Fruit fly (Drosophila melanogaster) Kc167 (cell line): ENCODE results near the gene CG42784.
A peak's percentile ranks its signal among the peaks of the same experiment; 100 is the strongest.
"Not testable (repeated sequence)": the region's sequence is repeated elsewhere in the genome, so short reads cannot be mapped to it uniquely, and the experiment has no call there.

ENCODE experiments used
- Myc ChIP-seq: fragments of >200 bp; optimal IDR thresholded peaks from 2 replicates; lab custom pipeline; 2017; ENCODE audit warnings: missing external identifiers
- Sin3A ChIP-seq: fragments of >200 bp; optimal IDR thresholded peaks from 2 replicates; lab custom pipeline; 2018; ENCODE audit warnings: missing external identifiers
- h ChIP-seq: fragments of >200 bp; optimal IDR thresholded peaks from 3 replicates; lab custom pipeline; 2018; ENCODE audit warnings: missing external identifiers
- insv ChIP-seq: fragments of >200 bp; optimal IDR thresholded peaks from 3 replicates; lab custom pipeline; 2018; ENCODE audit warnings: missing external identifiers
- psq ChIP-seq: fragments of >200 bp; optimal IDR thresholded peaks from 2 replicates; lab custom pipeline; 2017; ENCODE audit warnings: missing external identifiers
- ttk ChIP-seq: sonication (Bioruptor generic); optimal IDR thresholded peaks from 2 replicates; lab custom pipeline; 2017; ENCODE audit warnings: missing external identifiers

Gene CG42784

DNA sequence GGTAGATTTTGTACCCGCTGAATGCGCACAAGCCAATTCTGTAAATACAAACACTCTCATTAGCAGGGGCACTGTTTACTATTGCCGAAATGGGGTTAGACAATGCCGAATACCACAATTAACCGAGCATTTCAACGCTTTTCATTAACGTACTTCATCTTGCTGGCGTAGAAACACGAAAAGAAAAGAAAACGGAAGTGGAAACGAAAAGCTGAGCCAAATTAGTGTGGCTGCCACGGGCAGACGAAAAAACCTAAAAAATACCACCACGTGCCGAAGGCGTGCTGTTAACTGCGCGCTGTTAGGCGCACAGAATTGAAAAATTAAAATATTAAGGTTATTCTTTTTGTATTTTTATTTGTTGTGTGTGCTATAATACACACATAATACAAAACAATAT is 20.3 kb upstream of the CG42784 start, which contains the start of gene RpL24:
Gene RpL24, minus strand, starts transcription at position 229 of the 400 bp plus-strand sequence.
- TF ChIP-seq Sin3A: no peak
- TF ChIP-seq psq (lab: Kevin White, UChicago): no peak
- TF ChIP-seq ttk (lab: Kevin White, UChicago): no peak
- TF ChIP-seq h: no peak
- TF ChIP-seq Myc (lab: Kevin White, UChicago): no peak
- TF ChIP-seq insv (lab: Kevin White, UChicago): no peak

DNA sequence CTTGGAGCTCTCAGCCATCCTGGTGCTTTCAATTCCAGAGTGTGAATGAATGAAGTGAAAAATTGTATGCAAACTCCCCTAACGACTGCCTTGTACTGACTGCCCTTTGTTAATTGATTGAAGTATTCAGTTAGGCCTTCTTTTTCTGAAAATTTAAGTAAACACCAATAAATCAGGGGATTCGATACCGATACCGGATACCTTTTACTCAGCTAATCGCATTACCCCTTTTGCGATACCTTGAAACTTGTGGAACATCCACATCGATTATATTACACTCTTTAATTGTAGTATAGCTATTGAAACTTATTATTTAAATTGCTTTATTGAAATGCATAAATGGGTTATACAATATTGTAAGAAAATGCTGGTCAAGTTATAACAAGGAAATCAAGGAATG is 19.1 kb upstream of the CG42784 start, which contains the start of gene CG16957:
Gene CG16957, minus strand, starts transcription at position 101 of the 400 bp plus-strand sequence.
- TF ChIP-seq psq (lab: Kevin White, UChicago) (no peak), Sin3A (no peak), h (no peak)

DNA sequence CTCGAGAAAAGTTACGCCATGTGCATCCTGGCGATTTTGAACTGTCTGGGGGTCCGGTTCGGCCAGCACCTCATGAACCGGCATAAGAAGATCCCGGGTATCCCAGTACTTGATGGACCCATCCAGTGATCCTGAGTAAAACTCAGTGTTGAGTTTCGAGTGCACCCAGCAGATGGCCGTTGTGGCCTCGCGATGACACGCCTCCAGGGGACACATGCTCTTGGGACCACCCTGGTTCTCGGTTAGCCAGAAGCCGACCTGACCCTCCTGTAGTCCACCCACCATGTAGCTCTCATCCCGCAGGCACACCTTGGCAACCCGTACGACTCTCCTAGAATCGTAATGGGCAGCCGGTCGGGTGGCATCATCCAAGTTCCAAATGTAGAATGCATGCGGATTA is 17.8 kb upstream of the CG42784 start:
- TF ChIP-seq Myc (lab: Kevin White, UChicago) (no peak), ttk (lab: Kevin White, UChicago) (peak; percentile 91)

DNA sequence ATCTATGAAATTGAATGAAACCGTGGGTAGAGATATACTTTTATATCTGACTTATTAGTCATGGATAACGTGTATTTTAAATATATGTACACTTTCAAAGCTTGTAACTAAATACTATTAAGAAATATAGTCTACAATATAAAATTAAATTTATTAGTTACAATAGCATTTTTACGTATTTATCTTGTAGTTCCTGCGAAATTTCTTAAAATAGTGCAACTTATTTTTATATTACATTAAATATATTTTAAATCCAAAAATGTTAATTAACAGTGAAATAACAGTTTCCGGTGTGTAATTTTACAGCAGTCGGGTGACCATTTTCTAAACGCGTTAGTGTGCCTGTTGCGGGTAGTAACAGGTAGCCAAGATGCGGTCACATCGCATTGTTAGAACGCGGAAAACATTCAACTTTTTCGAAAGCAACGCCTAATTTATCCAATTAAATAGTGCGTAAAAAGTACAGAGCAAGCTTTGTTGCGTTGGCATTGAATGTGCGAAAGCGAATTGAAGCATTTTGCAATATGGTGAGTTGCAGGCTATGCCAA is 16.5 kb upstream of the CG42784 start, which contains the start of the genes CG10859 and CG7110:
Gene CG10859, minus strand, starts transcription at position 51 of the 548 bp plus-strand sequence.
Gene CG7110, plus strand, starts transcription at position 378 of the 548 bp plus-strand sequence.
- TF ChIP-seq psq (lab: Kevin White, UChicago) (no peak), insv (lab: Kevin White, UChicago) (no peak), Sin3A (no peak), ttk (lab: Kevin White, UChicago) (no peak), h (no peak), Myc (lab: Kevin White, UChicago) (no peak)

DNA sequence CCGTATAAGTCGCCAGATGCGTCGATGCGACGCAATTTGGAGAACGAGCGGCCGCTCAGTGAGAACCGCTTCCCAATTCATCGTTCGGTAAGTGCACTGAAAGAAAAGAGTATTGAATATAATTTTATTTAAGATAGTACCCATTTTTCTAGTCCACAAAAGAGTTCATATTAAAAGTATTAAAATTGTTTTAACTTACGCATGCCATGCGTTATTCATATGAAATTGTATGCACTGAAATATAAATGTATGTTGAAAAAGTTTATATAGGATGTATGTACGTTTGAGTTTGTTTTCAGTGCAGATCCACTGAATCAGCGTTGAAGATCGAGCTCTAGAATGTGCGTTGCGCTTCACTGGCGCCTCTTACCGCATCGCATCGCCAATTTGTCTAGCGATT is 15.7 kb upstream of the CG42784 start:
- no peak for TF ChIP-seq insv (lab: Kevin White, UChicago)
- no peak for TF ChIP-seq h

DNA sequence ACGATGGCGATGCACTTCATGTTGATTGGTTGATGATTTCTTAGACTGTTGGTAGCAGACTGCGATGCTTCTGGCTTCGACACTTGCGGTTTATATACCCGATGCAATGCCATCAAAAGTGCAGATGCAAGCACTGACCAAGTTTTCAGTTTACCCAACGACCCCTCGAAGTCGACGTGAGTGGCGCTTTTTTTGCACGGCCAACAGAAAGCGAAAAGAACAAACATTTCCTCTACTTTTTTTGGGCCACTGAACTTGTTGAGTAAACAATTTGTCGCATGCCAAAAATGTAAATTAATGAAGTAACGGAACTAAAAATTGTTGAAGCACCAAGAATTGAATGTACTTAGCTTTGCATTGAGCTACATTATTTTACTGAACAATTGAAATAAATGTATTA is 3.7 kb upstream of the CG42784 start, which contains the start of gene Vm34Ca:
Gene Vm34Ca, minus strand, starts transcription at position 66 of the 400 bp plus-strand sequence.
- TF ChIP-seq h: no peak
- TF ChIP-seq ttk (lab: Kevin White, UChicago): no peak
- TF ChIP-seq Myc (lab: Kevin White, UChicago): no peak
- no peak for TF ChIP-seq psq (lab: Kevin White, UChicago)
- no peak for TF ChIP-seq Sin3A
- no peak for TF ChIP-seq insv (lab: Kevin White, UChicago)

DNA sequence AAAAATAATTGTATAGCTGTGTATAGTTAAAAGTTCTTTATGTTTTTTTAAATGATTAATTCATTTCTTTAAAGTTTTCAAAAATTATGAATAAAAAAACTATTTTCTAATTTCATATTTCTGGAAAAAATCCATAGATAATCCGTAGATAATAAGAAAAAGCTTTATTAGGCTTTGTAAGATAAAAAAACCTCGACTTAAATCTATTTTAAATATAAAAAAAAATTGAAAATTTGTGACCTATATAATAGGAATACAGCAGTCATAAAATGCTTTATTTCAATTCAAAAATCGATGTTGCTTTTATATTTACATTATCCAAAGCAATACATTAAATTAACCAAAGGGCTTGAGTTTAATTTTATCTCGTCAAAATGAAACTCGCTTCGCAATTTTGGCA is 3.0 kb upstream of the CG42784 start, which contains the start of gene Flad2:
Gene Flad2, plus strand, starts transcription at position 301 of the 400 bp plus-strand sequence.
- TF ChIP-seq h: no peak
- no peak for TF ChIP-seq Myc (lab: Kevin White, UChicago)
- TF ChIP-seq insv (lab: Kevin White, UChicago): no peak
- TF ChIP-seq ttk (lab: Kevin White, UChicago): no peak
- no peak for TF ChIP-seq Sin3A
- TF ChIP-seq psq (lab: Kevin White, UChicago): no peak

DNA sequence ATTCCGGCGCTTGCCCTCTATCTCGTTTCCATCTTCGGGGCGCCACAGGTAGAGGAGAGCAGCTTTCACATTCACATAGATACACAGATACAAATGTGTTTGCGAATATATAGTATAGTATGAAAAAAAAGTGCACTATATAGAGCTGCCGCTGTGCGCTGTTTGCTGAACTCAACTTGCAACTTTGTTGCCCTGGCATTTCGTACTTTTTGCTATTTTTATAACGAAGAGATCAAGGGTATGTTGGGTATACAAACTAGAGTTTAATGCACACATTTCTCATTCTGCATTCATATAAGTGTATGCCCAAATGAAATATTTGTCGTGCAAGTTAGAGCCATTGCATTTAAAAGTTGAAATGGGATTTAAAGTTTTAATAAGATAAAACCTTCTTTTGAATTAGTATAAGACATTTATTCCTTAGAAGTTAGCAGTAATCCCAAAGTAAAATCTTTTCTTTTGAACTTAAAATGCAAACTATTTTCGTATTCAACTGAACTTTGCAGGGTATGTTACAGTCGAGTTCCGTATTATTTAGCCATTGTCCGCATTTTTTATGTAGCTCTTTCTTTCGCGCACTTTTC is 15.8 kb downstream of the CG42784 start:
- TF ChIP-seq Myc (lab: Kevin White, UChicago) (no peak), Sin3A (no peak), h (no peak), psq (lab: Kevin White, UChicago) (no peak), ttk (lab: Kevin White, UChicago) (no peak), insv (lab: Kevin White, UChicago) (no peak)

DNA sequence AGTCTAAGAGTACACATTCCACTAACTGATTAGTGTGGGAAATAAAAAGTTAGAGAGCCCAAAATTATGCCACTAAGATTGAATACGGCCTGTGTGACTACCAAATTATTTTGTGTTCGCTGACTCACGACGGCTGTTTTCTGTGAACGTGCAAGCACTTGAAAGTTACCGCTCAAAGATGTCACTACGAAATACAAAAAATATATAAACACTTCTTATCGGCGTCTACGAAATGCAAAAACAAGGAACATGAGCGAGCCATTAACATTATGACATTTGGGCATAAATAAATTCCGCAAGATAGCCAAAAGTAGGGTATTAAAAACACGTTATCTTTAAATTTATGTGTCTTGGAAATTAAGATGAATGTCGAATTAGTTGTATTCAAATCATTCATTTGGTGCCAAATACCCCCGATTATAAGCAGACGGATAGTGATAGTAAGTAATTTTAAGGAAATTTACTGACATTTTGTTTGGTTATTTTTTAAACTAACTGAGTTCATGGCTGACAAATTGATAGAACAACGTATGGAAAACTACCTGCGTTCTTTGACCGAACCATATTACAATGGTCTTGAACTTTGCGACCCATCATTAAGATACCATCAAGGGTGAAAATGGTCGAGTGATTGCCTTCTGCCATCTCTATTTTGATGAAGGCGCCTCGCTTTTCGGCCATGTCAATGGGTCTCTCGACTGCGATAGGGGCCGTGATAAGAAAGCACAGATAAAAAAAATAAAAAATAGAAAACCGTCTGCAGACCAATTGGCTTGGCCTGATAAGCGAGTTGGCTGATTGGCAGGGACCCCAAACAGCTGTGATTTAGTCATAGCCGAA is 19.8 kb downstream of the CG42784 start, which contains the start of gene Tehao:
Gene Tehao, plus strand, starts transcription at position 828 of the 840 bp plus-strand sequence.
- TF ChIP-seq Myc (lab: Kevin White, UChicago) (no peak), ttk (lab: Kevin White, UChicago) (no peak), psq (lab: Kevin White, UChicago) (no peak), insv (lab: Kevin White, UChicago) (no peak), Sin3A (no peak), h (no peak)

DNA sequence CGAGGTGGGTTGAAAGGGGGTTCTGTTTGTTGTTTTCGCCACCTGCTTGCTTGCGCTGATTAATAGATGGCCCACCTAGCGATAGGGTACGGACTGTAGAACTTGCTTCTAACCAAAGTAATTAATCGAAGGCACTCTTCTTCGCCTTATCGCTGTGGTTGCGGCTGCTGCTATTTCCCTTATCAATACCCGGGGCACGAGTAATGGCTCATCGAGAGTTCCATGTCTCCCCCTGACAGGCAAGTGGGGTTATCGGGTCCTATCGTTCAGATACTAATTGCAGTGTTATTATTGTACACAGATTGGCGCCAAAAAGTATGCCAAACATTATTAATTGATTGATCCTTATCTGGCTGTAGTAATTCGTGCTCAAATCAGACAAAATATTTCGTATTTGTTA is 21.6 kb downstream of the CG42784 start:
- no peak for TF ChIP-seq h
- TF ChIP-seq psq (lab: Kevin White, UChicago): no peak
- TF ChIP-seq insv (lab: Kevin White, UChicago): no peak
- no peak for TF ChIP-seq Sin3A
- no peak for TF ChIP-seq Myc (lab: Kevin White, UChicago)
- TF ChIP-seq ttk (lab: Kevin White, UChicago): no peak

DNA sequence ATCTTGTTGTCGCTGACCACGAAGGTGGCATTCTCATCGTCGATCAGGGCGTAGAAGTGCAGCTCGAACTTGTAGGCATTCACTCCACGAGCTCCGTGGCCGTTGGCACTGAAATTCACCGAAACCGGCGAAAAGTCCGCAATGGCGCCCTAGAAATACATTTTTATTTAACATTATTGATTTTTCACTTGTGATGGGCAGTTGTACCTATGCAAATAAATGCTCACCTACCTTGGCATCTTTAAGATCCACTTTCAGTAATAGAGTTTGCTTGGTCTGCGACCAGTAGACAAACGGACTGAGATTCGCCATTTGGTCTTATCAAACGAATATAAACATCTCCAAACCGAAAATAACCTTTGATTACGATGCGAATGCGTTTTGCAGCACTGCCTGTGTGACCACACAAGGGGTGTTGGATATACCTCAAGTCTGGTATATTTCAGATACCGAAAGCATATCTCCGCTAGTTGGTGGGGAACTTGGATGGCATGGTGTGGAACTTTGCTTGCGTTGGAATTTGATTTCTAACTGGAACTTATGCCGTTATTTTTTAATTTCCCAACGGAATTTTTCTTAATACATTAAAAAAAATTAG is 30.1 kb downstream of the CG42784 start, which contains the start of gene Hacd2:
Gene Hacd2, minus strand, starts transcription at position 403 of the 598 bp plus-strand sequence.
- TF ChIP-seq psq (lab: Kevin White, UChicago) (no peak), Sin3A (no peak), ttk (lab: Kevin White, UChicago) (no peak), insv (lab: Kevin White, UChicago) (no peak), Myc (lab: Kevin White, UChicago) (no peak), h (no peak)

DNA sequence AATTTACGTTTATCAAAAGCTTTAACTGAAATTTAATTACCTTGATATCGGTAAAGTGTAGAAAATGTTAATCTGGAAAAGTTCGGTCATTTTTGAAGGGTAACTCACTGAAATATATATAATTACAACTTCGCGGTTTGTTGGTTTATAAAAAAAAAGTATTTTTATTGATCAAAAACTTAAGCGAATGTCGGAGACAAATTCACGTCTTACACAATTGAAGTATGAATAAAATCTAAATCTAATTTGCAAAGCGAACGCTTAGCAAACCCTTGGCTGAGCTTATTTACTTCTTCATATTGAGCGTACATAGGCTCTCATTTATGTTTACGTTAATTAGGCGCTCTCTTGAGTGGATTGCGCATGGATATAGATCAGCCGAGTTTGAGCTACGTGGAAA is 34.2 kb downstream of the CG42784 start, which contains the start of gene Hsp60D:
Gene Hsp60D, minus strand, starts transcription at position 101 of the 400 bp plus-strand sequence.
- not testable (repeated sequence) for TF ChIP-seq h; psq (lab: Kevin White, UChicago); ttk (lab: Kevin White, UChicago)
